Fruit fly (Drosophila melanogaster): ENCODE data around the gene VAChT.
A peak's percentile ranks its signal among the peaks of the same experiment; 100 is the strongest.

- TF ChIP-seq CG14441 (GFP tag; IDR thresholded peaks at IDR 0.05) (no peak), BtbVII (GFP tag; optimal IDR thresholded peaks at IDR 0.05) (peak; percentile 33), psq (GFP tag; optimal IDR thresholded peaks at IDR 0.05) (no peak), NFAT (GFP tag; IDR thresholded peaks at IDR 0.05) (no peak), tgo (GFP tag; IDR thresholded peaks at IDR 0.05) (peak; percentile 43; the same call in 2 of the 3 replicates), Side (GFP tag; optimal IDR thresholded peaks at IDR 0.05) (no peak), CG18619 (GFP tag; optimal IDR thresholded peaks at IDR 0.05) (no peak), CG15073 (GFP tag; optimal IDR thresholded peaks at IDR 0.05) (no peak), disco-r (GFP tag; optimal IDR thresholded peaks at IDR 0.05) (no peak), Rx (GFP tag; IDR thresholded peaks at IDR 0.05) (no peak), Lhr (GFP tag; optimal IDR thresholded peaks at IDR 0.05) (no peak)
These were observed 35.5 kb upstream of the VAChT start for dm6 chr3R:18669812-18670211.

Measured in whole organism, embryonic.